Worm (Caenorhabditis elegans) whole organism, young adult: ENCODE measurements around the gene srr-10.
A peak's percentile ranks its signal among the peaks of the same experiment; 100 is the strongest.

Experiments
- B0035.1 ChIP-seq: sonication (generic microtip); optimal IDR thresholded peaks from 2 replicates; lab custom pipeline; 2016; ENCODE audit warnings: missing genetic modification characterization, mild to moderate bottlenecking, missing compliant biosample characterization, missing genotype, missing genetic modification reagents
- C06A6.2 ChIP-seq: fragments of 200-800 bp; sonication (Bioruptor generic); conservative IDR thresholded peaks from 2 replicates; pipeline ENCODE4 v1.3.6; 2022; ENCODE audit warnings: missing genetic modification characterization, missing compliant biosample characterization
- F10E7.11 ChIP-seq: sonication (generic microtip); optimal IDR thresholded peaks from 2 replicates; lab custom pipeline; 2017; ENCODE audit warnings: mild to moderate bottlenecking, missing genetic modification characterization, moderate library complexity, missing compliant biosample characterization
- F23B12.7 ChIP-seq: sonication (generic microtip); optimal IDR thresholded peaks from 2 replicates; lab custom pipeline; 2017; ENCODE audit warnings: missing genetic modification characterization, mild to moderate bottlenecking, missing compliant biosample characterization, antibody characterized with exemption, moderate library complexity; ENCODE audit not compliant: insufficient read depth
- F57A8.1 ChIP-seq: fragments of 200-800 bp; sonication (Bioruptor generic); optimal IDR thresholded peaks from 2 replicates; lab custom pipeline; 2018; ENCODE audit warnings: mild to moderate bottlenecking, missing genetic modification characterization, moderate library complexity, missing compliant biosample characterization
- F57C9.4 ChIP-seq: sonication (generic microtip); optimal IDR thresholded peaks from 2 replicates; lab custom pipeline; 2017; ENCODE audit warnings: mild to moderate bottlenecking, missing genetic modification characterization, missing compliant biosample characterization
- T07F8.4 ChIP-seq: sonication (generic microtip); optimal IDR thresholded peaks from 2 replicates; lab custom pipeline; 2016; ENCODE audit warnings: mild to moderate bottlenecking, missing genetic modification characterization, moderate library complexity, missing compliant biosample characterization
- Y53G8AR.9 ChIP-seq: fragments of 200-800 bp; sonication (Bioruptor generic); conservative IDR thresholded peaks from 2 replicates; pipeline ENCODE4 v1.3.6; 2022; ENCODE audit warnings: missing genetic modification reagents, missing genetic modification characterization, missing compliant biosample characterization
- Y56A3A.18 ChIP-seq: fragments of 200-800 bp; sonication (Bioruptor generic); IDR thresholded peaks from 2 replicates; pipeline ENCODE4 v1.3.6; 2022; ENCODE audit warnings: missing genetic modification reagents, missing genetic modification characterization, missing compliant biosample characterization
- Y67H2A.10 ChIP-seq: fragments of 200-800 bp; sonication (Bioruptor generic); conservative IDR thresholded peaks from 2 replicates; pipeline ENCODE4 v1.3.6; 2022; ENCODE audit warnings: missing genetic modification reagents, missing genetic modification characterization, missing compliant biosample characterization
- atf-7 ChIP-seq: sonication (generic microtip); optimal IDR thresholded peaks from 2 replicates; lab custom pipeline; 2017; ENCODE audit warnings: mild to moderate bottlenecking, missing genetic modification characterization, missing compliant biosample characterization
- attf-5 ChIP-seq: fragments of 200-800 bp; sonication (Bioruptor generic); optimal IDR thresholded peaks from 2 replicates; lab custom pipeline; 2018; ENCODE audit warnings: mild to moderate bottlenecking, missing genetic modification characterization, missing compliant biosample characterization
- attf-6 ChIP-seq: fragments of 200-800 bp; sonication (Bioruptor generic); IDR thresholded peaks from 2 replicates; pipeline ENCODE4 v1.3.6; 2022; ENCODE audit warnings: missing genetic modification reagents, missing genetic modification characterization, missing compliant biosample characterization
- cebp-2 ChIP-seq: fragments of 200-800 bp; sonication (Bioruptor generic); IDR thresholded peaks from 2 replicates; pipeline ENCODE4 v1.3.6; 2022; ENCODE audit warnings: missing genetic modification characterization, missing compliant biosample characterization
- ceh-27 ChIP-seq: fragments of 200-800 bp; sonication (Bioruptor generic); optimal IDR thresholded peaks from 2 replicates; lab custom pipeline; 2018; ENCODE audit warnings: mild to moderate bottlenecking, missing genetic modification characterization, moderate library complexity, missing compliant biosample characterization
- ceh-79 ChIP-seq: sonication (generic microtip); optimal IDR thresholded peaks from 2 replicates; lab custom pipeline; 2017; ENCODE audit warnings: mild to moderate bottlenecking, missing genetic modification characterization, missing compliant biosample characterization
- die-1 ChIP-seq: sonication (generic microtip); optimal IDR thresholded peaks from 2 replicates; lab custom pipeline; 2016; ENCODE audit warnings: missing genotype, mild to moderate bottlenecking, missing genetic modification characterization, missing compliant biosample characterization
- dpff-1 ChIP-seq: sonication (generic microtip); optimal IDR thresholded peaks from 2 replicates; lab custom pipeline; 2017; ENCODE audit warnings: mild to moderate bottlenecking, missing genetic modification characterization, missing compliant biosample characterization
- dpl-1 ChIP-seq: fragments of 150-350 bp; optimal IDR thresholded peaks from 2 replicates; lab custom pipeline; 2014; ENCODE audit warnings: missing biosample characterization, missing genetic modification reagents, missing genetic modification characterization
- efl-1 ChIP-seq: fragments of 150-350 bp; optimal IDR thresholded peaks from 2 replicates; lab custom pipeline; 2014; ENCODE audit warnings: missing biosample characterization, missing genetic modification reagents, missing genetic modification characterization
- egl-44 ChIP-seq: fragments of 200-800 bp; sonication (Bioruptor generic); IDR thresholded peaks from 2 replicates; pipeline ENCODE4 v1.3.6; 2022; ENCODE audit warnings: missing genetic modification reagents, missing genetic modification characterization, missing compliant biosample characterization
- fkh-3 ChIP-seq: sonication (generic microtip); optimal IDR thresholded peaks from 2 replicates; lab custom pipeline; 2016; ENCODE audit warnings: mild to moderate bottlenecking, missing genetic modification characterization, missing compliant biosample characterization
- gei-17 ChIP-seq: fragments of 200-800 bp; sonication (Bioruptor generic); optimal IDR thresholded peaks from 2 replicates; lab custom pipeline; 2018; ENCODE audit warnings: mild to moderate bottlenecking, missing genetic modification characterization, missing compliant biosample characterization
- him-1 ChIP-seq: sonication (generic microtip); optimal IDR thresholded peaks from 2 replicates; lab custom pipeline; 2016; ENCODE audit warnings: missing genotype, missing genetic modification reagents, missing genetic modification characterization, missing compliant biosample characterization
- hlh-26 ChIP-seq: fragments of 200-800 bp; sonication (Bioruptor generic); conservative IDR thresholded peaks from 2 replicates; pipeline ENCODE4 v1.3.6; 2022; ENCODE audit warnings: missing genetic modification reagents, missing genetic modification characterization, missing compliant biosample characterization
- hrde-1 ChIP-seq: sonication (generic microtip); optimal IDR thresholded peaks from 2 replicates; lab custom pipeline; 2016; ENCODE audit warnings: missing genetic modification characterization, mild to moderate bottlenecking, missing compliant biosample characterization, moderate library complexity, missing genotype, missing genetic modification reagents, borderline replicate concordance
- hsf-1 ChIP-seq: fragments of 200-800 bp; sonication (Bioruptor generic); IDR thresholded peaks from 2 replicates; pipeline ENCODE4 v1.3.6; 2022; ENCODE audit warnings: missing genetic modification reagents, missing genetic modification characterization, missing compliant biosample characterization
- let-526 ChIP-seq: fragments of 200-800 bp; sonication (Bioruptor generic); IDR thresholded peaks from 2 replicates; pipeline ENCODE4 v1.3.6; 2022; ENCODE audit warnings: missing genetic modification reagents, missing genetic modification characterization, missing compliant biosample characterization
- let-607 ChIP-seq, 2 experiments: fragments of 200-800 bp in 1 of 2; sonication (Bioruptor generic) in 1 of 2; sonication (generic microtip) in 1 of 2; optimal IDR thresholded peaks; 2 replicates each; lab custom pipeline; 2016 to 2018; ENCODE audit warnings: mild to moderate bottlenecking in 2 of 2, missing compliant biosample characterization in 2 of 2, missing genetic modification characterization in 2 of 2, moderate library complexity in 2 of 2, missing genotype in 1 of 2
- lin-26 ChIP-seq: fragments of 200-800 bp; sonication (Bioruptor generic); IDR thresholded peaks from 2 replicates; pipeline ENCODE4 v1.3.6; 2022; ENCODE audit warnings: missing genetic modification reagents, missing genetic modification characterization, missing compliant biosample characterization
- lsy-27 ChIP-seq: sonication (generic microtip); optimal IDR thresholded peaks from 2 replicates; lab custom pipeline; 2017; ENCODE audit warnings: missing genetic modification characterization, mild to moderate bottlenecking, missing compliant biosample characterization, antibody characterized with exemption, missing genotype, borderline replicate concordance; ENCODE audit not compliant: insufficient read depth
- madf-10 ChIP-seq: sonication (generic microtip); optimal IDR thresholded peaks from 2 replicates; lab custom pipeline; 2016; ENCODE audit warnings: mild to moderate bottlenecking, missing genetic modification characterization, missing compliant biosample characterization
- madf-3 ChIP-seq: fragments of 200-800 bp; sonication (Bioruptor generic); IDR thresholded peaks from 2 replicates; pipeline ENCODE4 v1.3.6; 2022; ENCODE audit warnings: missing genetic modification reagents, missing genetic modification characterization, missing compliant biosample characterization
- mxl-1 ChIP-seq: sonication (generic microtip); optimal IDR thresholded peaks from 2 replicates; lab custom pipeline; 2016; ENCODE audit warnings: missing genetic modification characterization, missing compliant biosample characterization
- nfyb-1 ChIP-seq: fragments of 200-800 bp; sonication (Bioruptor generic); IDR thresholded peaks from 2 replicates; pipeline ENCODE4 v1.3.6; 2022; ENCODE audit warnings: missing genetic modification reagents, missing genetic modification characterization, missing compliant biosample characterization
- nhr-179 ChIP-seq: sonication (generic microtip); optimal IDR thresholded peaks from 2 replicates; lab custom pipeline; 2016; ENCODE audit warnings: mild to moderate bottlenecking, missing genetic modification characterization, missing compliant biosample characterization
- nhr-27 ChIP-seq: fragments of 200-800 bp; sonication (Bioruptor generic); optimal IDR thresholded peaks from 2 replicates; lab custom pipeline; 2018; ENCODE audit warnings: mild to moderate bottlenecking, missing genetic modification characterization, moderate library complexity, missing compliant biosample characterization
- nhr-80 ChIP-seq: sonication (generic microtip); optimal IDR thresholded peaks from 2 replicates; lab custom pipeline; 2016; ENCODE audit warnings: missing genetic modification characterization, missing compliant biosample characterization
- pha-4 ChIP-seq: fragments of 150-350 bp; sonication (generic microtip); optimal IDR thresholded peaks from 2 replicates; lab custom pipeline; 2014; ENCODE audit warnings: missing biosample characterization, missing genetic modification reagents, missing genetic modification characterization
- rcor-1 ChIP-seq: fragments of 200-800 bp; sonication (Bioruptor generic); IDR thresholded peaks from 2 replicates; pipeline ENCODE4 v1.3.6; 2022; ENCODE audit warnings: missing genetic modification reagents, missing genetic modification characterization, missing compliant biosample characterization
- repo-1 ChIP-seq: sonication (generic microtip); optimal IDR thresholded peaks from 2 replicates; lab custom pipeline; 2017; ENCODE audit warnings: mild to moderate bottlenecking, missing genetic modification characterization, missing compliant biosample characterization
- snpc-1.1 ChIP-seq: sonication (generic microtip); optimal IDR thresholded peaks from 2 replicates; lab custom pipeline; 2017; ENCODE audit warnings: missing genetic modification characterization, mild to moderate bottlenecking, missing compliant biosample characterization, antibody characterized with exemption, moderate library complexity, missing genotype, missing genetic modification reagents; ENCODE audit not compliant: insufficient read depth
- somi-1 ChIP-seq: fragments of 200-800 bp; sonication (Bioruptor generic); optimal IDR thresholded peaks from 2 replicates; lab custom pipeline; 2018; ENCODE audit warnings: mild to moderate bottlenecking, missing genetic modification characterization, missing compliant biosample characterization
- sptf-2 ChIP-seq: fragments of 200-800 bp; sonication (Bioruptor generic); optimal IDR thresholded peaks from 2 replicates; lab custom pipeline; 2018; ENCODE audit warnings: mild to moderate bottlenecking, missing genetic modification characterization, missing compliant biosample characterization
- tbx-9 ChIP-seq: sonication (generic microtip); optimal IDR thresholded peaks from 2 replicates; lab custom pipeline; 2016; ENCODE audit warnings: borderline replicate concordance, missing genetic modification characterization, inconsistent platforms, missing compliant biosample characterization
- zfh-2 ChIP-seq: fragments of 200-800 bp; sonication (Bioruptor generic); conservative IDR thresholded peaks from 2 replicates; pipeline ENCODE4 v1.3.6; 2022; ENCODE audit warnings: missing genetic modification reagents, missing genetic modification characterization, missing compliant biosample characterization
- ztf-25 ChIP-seq: fragments of 200-800 bp; sonication (Bioruptor generic); IDR thresholded peaks from 2 replicates; pipeline ENCODE4 v1.3.6; 2022; ENCODE audit warnings: missing genetic modification reagents, missing genetic modification characterization, missing compliant biosample characterization
- ztf-26 ChIP-seq: sonication (generic microtip); optimal IDR thresholded peaks from 2 replicates; lab custom pipeline; 2017; ENCODE audit warnings: missing genetic modification characterization, missing compliant biosample characterization

Gene srr-10

ce11 chrV:7733240-7733765 lies 2.1 kb upstream of the srr-10 start (continued):
- TF ChIP-seq gei-17 (GFP tag; lab: Kevin White, UChicago) (no peak), ztf-26 (tag; lab: Kevin White, UChicago) (no peak), attf-6 (GFP tag; lab: Robert Waterston, UW) (no peak), fkh-3 (tag; lab: Kevin White, UChicago) (no peak), F57C9.4 (tag; lab: Kevin White, UChicago) (no peak), madf-3 (GFP tag; lab: Robert Waterston, UW) (no peak), ztf-25 (GFP tag; lab: Robert Waterston, UW) (no peak), T07F8.4 (tag; lab: Kevin White, UChicago) (no peak), dpff-1 (tag; lab: Kevin White, UChicago) (no peak), snpc-1.1 (tag; lab: Kevin White, UChicago) (no peak), egl-44 (GFP tag; lab: Robert Waterston, UW) (no peak), Y53G8AR.9 (no peak), B0035.1 (no peak), die-1 (tag; lab: Kevin White, UChicago) (no peak), nhr-27 (tag; lab: Kevin White, UChicago) (no peak), cebp-2 (0 out of 2 replicates have a peak, but pooled peaks have one; percentile 77), mxl-1 (tag; lab: Kevin White, UChicago) (peak; percentile 26), nfyb-1 (GFP tag; lab: Robert Waterston, UW) (peak; percentile 58), hsf-1 (GFP tag; lab: Robert Waterston, UW) (peak; percentile 67; the same call in 1 of the 2 replicates), zfh-2 (GFP tag; lab: Robert Waterston, UW) (no peak), hrde-1 (peak; percentile 38), him-1 (no peak), somi-1 (GFP tag; lab: Kevin White, UChicago) (no peak), repo-1 (tag; lab: Kevin White, UChicago) (no peak), Y56A3A.18 (GFP tag; lab: Robert Waterston, UW) (no peak), rcor-1 (GFP tag; lab: Robert Waterston, UW) (no peak), nhr-80 (tag; lab: Kevin White, UChicago) (no peak), Y67H2A.10 (GFP tag; lab: Robert Waterston, UW) (no peak)
- TF ChIP-seq, all 124 proteins: peak for 16

DNA sequence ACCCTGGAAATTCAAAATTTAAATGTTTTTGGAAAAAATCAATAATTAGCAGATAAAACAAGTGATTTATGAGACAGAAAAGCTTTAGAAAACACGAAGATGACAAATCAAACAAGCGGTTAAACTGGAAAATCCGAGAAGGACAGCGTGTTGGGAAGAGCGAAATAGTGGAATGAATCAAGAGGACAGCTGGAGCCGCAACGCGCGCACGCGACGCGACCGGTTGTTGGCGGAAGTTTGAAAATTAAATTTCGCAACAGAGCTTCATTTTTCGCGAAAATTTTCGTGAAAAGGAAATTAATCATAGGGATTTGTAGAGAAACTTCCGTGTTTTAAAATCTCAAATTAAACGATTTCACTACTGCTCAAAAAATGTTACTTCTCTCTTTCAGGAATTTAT lies 510 bp upstream of the srr-10 start, which contains the start of gene clic-1:
TSS of gene clic-1 (minus strand) at position 3 of the 400 bp plus-strand sequence.
- TF ChIP-seq nfyb-1 (GFP tag; lab: Robert Waterston, UW) (no peak), efl-1 (GFP tag; lab: Kevin White, UChicago) (peak; percentile 82), attf-5 (peak; percentile 16), sptf-2 (GFP tag; lab: Kevin White, UChicago) (no peak), ceh-27 (peak; percentile 24), ceh-79 (tag; lab: Kevin White, UChicago) (no peak), C06A6.2 (GFP tag; lab: Robert Waterston, UW) (no peak), F57A8.1 (GFP tag; lab: Kevin White, UChicago) (no peak), pha-4 (tag; lab: Kevin White, UChicago) (no peak), madf-3 (GFP tag; lab: Robert Waterston, UW) (peak; percentile 98), tbx-9 (tag; lab: Kevin White, UChicago) (no peak), lin-26 (no peak), F10E7.11 (tag; lab: Kevin White, UChicago) (no peak), let-526 (no peak), lsy-27 (tag; lab: Kevin White, UChicago) (no peak), dpl-1 (peak; percentile 62), F23B12.7 (peak; percentile 25), let-607 (tag; optimal IDR thresholded peaks at IDR 0.05; lab: Kevin White, UChicago) (peak; percentile 79 to 82), nhr-179 (tag; lab: Kevin White, UChicago) (no peak), atf-7 (tag; lab: Kevin White, UChicago) (no peak), madf-10 (no peak), hlh-26 (GFP tag; lab: Robert Waterston, UW) (no peak)
